Fruit fly (Drosophila melanogaster): ENCODE data around the gene CG3651.

- TF ChIP-seq Ets96B (tag; optimal IDR thresholded peaks at IDR 0.05) (no peak), CG6792 (GFP tag; optimal IDR thresholded peaks at IDR 0.05) (no peak), pdm3 (GFP tag; optimal IDR thresholded peaks at IDR 0.05) (no peak), CG11762 (GFP tag; optimal IDR thresholded peaks at IDR 0.05; ENCODE audit: insufficient read depth) (no peak), fkh (GFP tag; optimal IDR thresholded peaks at IDR 0.05) (no peak), CG6854 (GFP tag; optimal IDR thresholded peaks at IDR 0.05) (no peak), Eip78C (GFP tag) (no peak), CG7368 (GFP tag; optimal IDR thresholded peaks at IDR 0.05) (no peak), CG16779 (tag; optimal IDR thresholded peaks at IDR 0.05) (no peak), Blimp-1 (GFP tag; optimal IDR thresholded peaks at IDR 0.05) (no peak), topi (GFP tag; optimal IDR thresholded peaks at IDR 0.05) (no peak), CG6163 (GFP tag; IDR thresholded peaks at IDR 0.05) (no peak), CG31627 (GFP tag; optimal IDR thresholded peaks at IDR 0.05) (no peak), fd59A (GFP tag; optimal IDR thresholded peaks at IDR 0.05) (no peak)
These were observed 41.8 kb upstream of the CG3651 start, which contains the start of gene ttm3 for dm6 chr2L:22079332-22079731.

Measured in whole organism, prepupa.